Worm (Caenorhabditis elegans): ENCODE data around the gene gpn-1.
A peak's percentile ranks its signal among the peaks of the same experiment; 100 is the strongest.

DNA sequence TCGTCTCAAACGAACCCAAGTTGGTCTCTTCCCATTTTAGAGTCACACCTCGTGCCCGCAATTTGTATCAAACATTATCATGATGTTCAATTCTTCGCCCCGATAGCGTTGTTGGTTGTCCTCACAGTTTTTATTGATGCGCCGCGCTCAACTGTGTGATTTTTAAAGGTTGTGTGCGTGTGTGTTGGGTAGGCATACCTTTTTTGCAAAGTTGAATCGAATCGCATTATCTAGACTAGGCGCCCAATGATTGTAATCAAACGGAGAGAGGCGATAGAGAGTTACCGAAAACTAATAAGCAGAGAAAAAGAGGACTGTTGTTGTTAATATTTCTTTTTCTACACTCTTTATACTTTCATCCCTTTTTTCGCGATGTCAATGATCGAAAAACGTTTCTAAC is 18.7 kb downstream of the gpn-1 start:
- no peak for TF ChIP-seq R02D3.7 (tag; optimal IDR thresholded peaks at IDR 0.05)
- TF ChIP-seq hlh-11 (tag; optimal IDR thresholded peaks at IDR 0.05) = peak; percentile 80
- no peak for TF ChIP-seq ama-1 (optimal IDR thresholded peaks at IDR 0.05)
- no peak for TF ChIP-seq aly-2 (tag; optimal IDR thresholded peaks at IDR 0.05)
- TF ChIP-seq unc-39 (tag; optimal IDR thresholded peaks at IDR 0.05) = no peak
- TF ChIP-seq egl-27 (tag; optimal IDR thresholded peaks at IDR 0.05) = no peak
- no peak for TF ChIP-seq egl-43 (GFP tag; IDR thresholded peaks at IDR 0.05)

All from whole organism, L4 larva.